Worm (Caenorhabditis elegans): Measurements from ENCODE around the gene Y54G2A.11.

The Y54G2A.11 gene

DNA sequence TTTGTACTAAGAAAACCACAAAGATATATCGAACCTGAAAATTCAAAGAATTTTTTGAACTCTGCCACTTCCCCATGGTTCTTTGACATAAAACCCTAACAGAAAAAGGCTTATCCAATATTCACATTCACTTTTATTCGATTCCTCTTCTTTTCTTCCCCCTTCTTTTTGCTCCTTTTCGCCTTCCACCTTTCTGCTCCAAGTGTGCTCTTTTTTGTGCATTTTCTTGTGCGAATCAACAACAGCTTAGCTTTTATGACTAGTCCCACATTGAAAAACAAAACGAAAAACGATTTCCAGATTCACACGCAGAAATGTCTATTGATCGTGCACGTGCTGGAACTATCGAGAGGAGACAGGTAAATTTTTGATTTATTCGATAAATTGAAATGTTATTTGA is 20.0 kb downstream of the Y54G2A.11 start, which contains the start of gene Y54G2A.41:
Y54G2A.41 (plus strand) TSS at position 301 of the 400 bp plus-strand sequence.
- TF ChIP-seq sea-2 (GFP tag; optimal IDR thresholded peaks at IDR 0.05) (no peak), fkh-10 (GFP tag; optimal IDR thresholded peaks at IDR 0.05) (no peak), eor-1 (tag; optimal IDR thresholded peaks at IDR 0.05) (no peak), mml-1 (tag; optimal IDR thresholded peaks at IDR 0.05) (no peak), nhr-28 (tag; optimal IDR thresholded peaks at IDR 0.05) (no peak), ceh-28 (tag; optimal IDR thresholded peaks at IDR 0.05) (no peak)

DNA sequence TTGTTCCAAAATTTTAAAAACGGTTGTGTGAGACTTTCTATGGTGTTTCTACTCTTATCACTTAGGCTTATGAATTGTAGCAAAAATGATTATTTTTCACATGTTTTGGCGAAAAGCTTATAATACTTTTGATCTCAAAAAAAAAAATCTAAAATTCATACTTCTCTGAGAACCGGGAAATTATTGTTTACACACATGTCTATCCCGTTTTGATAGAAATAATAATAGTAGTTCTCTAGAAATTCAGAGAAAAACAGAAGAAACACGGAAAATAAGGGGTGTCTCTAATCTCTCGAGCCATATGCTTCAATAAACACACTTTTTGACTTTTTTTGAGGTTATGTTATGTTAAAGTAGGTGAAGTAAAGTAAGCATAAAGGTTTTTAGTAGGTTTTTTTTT is 21.0 kb downstream of the Y54G2A.11 start:
- TF ChIP-seq nhr-76 (tag; optimal IDR thresholded peaks at IDR 0.05) (no peak), lsy-12 (tag; optimal IDR thresholded peaks at IDR 0.05) (no peak), eor-1 (tag; optimal IDR thresholded peaks at IDR 0.05) (no peak), nhr-11 (tag; optimal IDR thresholded peaks at IDR 0.05) (no peak), ceh-28 (tag; optimal IDR thresholded peaks at IDR 0.05) (no peak), elt-2 (tag; optimal IDR thresholded peaks at IDR 0.05) (no peak), R02D3.7 (tag; optimal IDR thresholded peaks at IDR 0.05) (no peak), ceh-16 (tag; optimal IDR thresholded peaks at IDR 0.05) (no peak), elt-3 (tag; optimal IDR thresholded peaks at IDR 0.05) (no peak), nhr-12 (tag; optimal IDR thresholded peaks at IDR 0.05) (no peak), lin-39 (tag; optimal IDR thresholded peaks at IDR 0.05) (no peak), nhr-28 (tag; optimal IDR thresholded peaks at IDR 0.05) (no peak), nhr-43 (tag; optimal IDR thresholded peaks at IDR 0.05; ENCODE audit: poor library complexity, severe bottlenecking) (no peak)

ce11 chrIV:2748863-2749451 is 22.6 kb downstream of the Y54G2A.11 start:
- TF ChIP-seq nhr-76 (tag; optimal IDR thresholded peaks at IDR 0.05) (no peak), elt-2 (tag; optimal IDR thresholded peaks at IDR 0.05) (peak; percentile 40), nhr-28 (tag; optimal IDR thresholded peaks at IDR 0.05) (no peak), ceh-16 (tag; optimal IDR thresholded peaks at IDR 0.05) (no peak), mdl-1 (tag; optimal IDR thresholded peaks at IDR 0.05) (no peak), nhr-77 (tag; optimal IDR thresholded peaks at IDR 0.05) (no peak), ceh-82 (tag; optimal IDR thresholded peaks at IDR 0.05) (no peak), nhr-25 (tag; optimal IDR thresholded peaks at IDR 0.05) (no peak), snpc-4 (tag; optimal IDR thresholded peaks at IDR 0.05) (no peak), pqm-1 (tag; optimal IDR thresholded peaks at IDR 0.05) (peak; percentile 29), ceh-28 (tag; optimal IDR thresholded peaks at IDR 0.05) (no peak), nhr-43 (tag; optimal IDR thresholded peaks at IDR 0.05; ENCODE audit: poor library complexity, severe bottlenecking) (no peak), unc-39 (tag; optimal IDR thresholded peaks at IDR 0.05) (no peak), mml-1 (tag; optimal IDR thresholded peaks at IDR 0.05) (no peak), ceh-9 (tag; optimal IDR thresholded peaks at IDR 0.05) (no peak), ztf-4 (tag; optimal IDR thresholded peaks at IDR 0.05) (no peak), R02D3.7 (tag; optimal IDR thresholded peaks at IDR 0.05) (no peak)

DNA sequence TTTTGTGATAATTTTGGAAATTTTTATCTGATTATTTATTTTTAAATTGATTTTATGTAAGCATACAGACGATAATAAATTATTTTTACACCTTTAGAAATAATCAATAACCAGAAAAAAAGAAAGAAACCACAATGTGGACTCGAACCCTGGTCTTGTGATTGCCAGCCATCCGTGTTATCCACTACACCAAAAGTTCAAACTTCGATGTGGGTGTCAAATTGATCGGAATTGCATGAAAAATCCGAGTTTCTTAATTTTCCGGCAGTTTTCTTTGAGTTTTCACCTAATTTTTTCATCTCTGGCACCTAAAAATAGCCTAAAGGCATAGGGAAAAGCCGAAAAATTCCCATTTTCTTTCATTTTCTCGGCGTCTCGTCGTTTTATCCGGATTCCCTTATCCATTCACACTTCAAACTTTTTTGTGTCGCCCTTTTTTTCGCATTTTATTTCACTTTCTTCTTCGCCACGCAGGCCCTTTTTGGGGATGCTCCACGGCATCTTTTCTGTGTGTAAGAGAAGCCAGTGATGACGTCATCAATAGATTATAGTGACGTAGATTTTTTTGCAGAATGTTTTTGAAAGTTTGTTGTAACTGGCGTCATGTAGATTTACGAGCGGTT is 24.1 kb downstream of the Y54G2A.11 start:
- TF ChIP-seq elt-1 (tag; optimal IDR thresholded peaks at IDR 0.05): no peak
- TF ChIP-seq nhr-76 (tag; optimal IDR thresholded peaks at IDR 0.05): no peak
- TF ChIP-seq ceh-16 (tag; optimal IDR thresholded peaks at IDR 0.05): no peak
- no peak for TF ChIP-seq elt-3 (tag; optimal IDR thresholded peaks at IDR 0.05)
- no peak for TF ChIP-seq ceh-82 (tag; optimal IDR thresholded peaks at IDR 0.05)

ce11 chrIV:2742470-2743044 is 29.0 kb downstream of the Y54G2A.11 start, which contains the start of gene nhr-277:
nhr-277 (plus strand) TSS chrIV:2742994.
- TF ChIP-seq daf-12 (tag; optimal IDR thresholded peaks at IDR 0.05): no peak
- no peak for TF ChIP-seq ceh-9 (tag; optimal IDR thresholded peaks at IDR 0.05)
- no peak for TF ChIP-seq eor-1 (tag; optimal IDR thresholded peaks at IDR 0.05)
- no peak for TF ChIP-seq nhr-12 (tag; optimal IDR thresholded peaks at IDR 0.05)
- TF ChIP-seq ZK546.5 (tag; optimal IDR thresholded peaks at IDR 0.05): no peak
- TF ChIP-seq egl-5 (tag; optimal IDR thresholded peaks at IDR 0.05): no peak
- no peak for TF ChIP-seq nhr-28 (tag; optimal IDR thresholded peaks at IDR 0.05)
- no peak for TF ChIP-seq nhr-77 (tag; optimal IDR thresholded peaks at IDR 0.05)
- TF ChIP-seq mdl-1 (tag; optimal IDR thresholded peaks at IDR 0.05): no peak
- TF ChIP-seq egl-27 (tag; optimal IDR thresholded peaks at IDR 0.05): no peak
- TF ChIP-seq lin-15B (tag; optimal IDR thresholded peaks at IDR 0.05): no peak
- TF ChIP-seq snpc-4 (tag; optimal IDR thresholded peaks at IDR 0.05): no peak
- no peak for TF ChIP-seq ceh-82 (tag; optimal IDR thresholded peaks at IDR 0.05)
- TF ChIP-seq skn-1 (tag; optimal IDR thresholded peaks at IDR 0.05): no peak
- TF ChIP-seq aly-2 (tag; optimal IDR thresholded peaks at IDR 0.05): no peak
- no peak for TF ChIP-seq elt-2 (tag; optimal IDR thresholded peaks at IDR 0.05)
- TF ChIP-seq ama-1 (optimal IDR thresholded peaks at IDR 0.05): no peak

All from whole organism, L3 larva.